Worm (Caenorhabditis elegans) whole organism, midembryonic: ENCODE data around the gene ins-11.

Experiments used
- T22C8.4 ChIP-seq: fragments of 200-800 bp; sonication (Bioruptor generic); IDR thresholded peaks from 2 replicates; pipeline ENCODE4 v1.3.6; 2022; ENCODE audit warnings: missing genetic modification characterization, missing compliant biosample characterization
- cog-1 ChIP-seq: sonication (generic microtip); optimal IDR thresholded peaks from 2 replicates; lab custom pipeline; 2016; ENCODE audit warnings: missing genetic modification characterization, missing compliant biosample characterization
- flt-1 ChIP-seq: fragments of 200-800 bp; sonication (Bioruptor generic); IDR thresholded peaks from 2 replicates; pipeline ENCODE4 v1.3.6; 2022; ENCODE audit warnings: missing genetic modification characterization, missing compliant biosample characterization
- klf-2 ChIP-seq: fragments of 200-800 bp; sonication (Bioruptor generic); conservative IDR thresholded peaks from 2 replicates; pipeline ENCODE4 v1.3.6; 2022; ENCODE audit warnings: missing genetic modification reagents, missing genetic modification characterization, missing compliant biosample characterization
- med-1 ChIP-seq: sonication (generic microtip); optimal IDR thresholded peaks from 2 replicates; lab custom pipeline; 2017; ENCODE audit warnings: missing genetic modification characterization, mild to moderate bottlenecking, missing compliant biosample characterization, antibody characterized with exemption, missing genetic modification reagents; ENCODE audit not compliant: insufficient read depth
- ref-1 ChIP-seq: fragments of 200-800 bp; sonication (Bioruptor generic); conservative IDR thresholded peaks from 2 replicates; pipeline ENCODE4 v1.3.6; 2022; ENCODE audit warnings: missing genetic modification reagents, missing genetic modification characterization, missing compliant biosample characterization
- tab-1 ChIP-seq: fragments of 200-800 bp; sonication (Bioruptor generic); IDR thresholded peaks from 2 replicates; pipeline ENCODE4 v1.3.6; 2022; ENCODE audit warnings: missing genetic modification characterization, missing compliant biosample characterization
- ztf-23 ChIP-seq: fragments of 200-800 bp; sonication (Bioruptor generic); IDR thresholded peaks from 2 replicates; pipeline ENCODE4 v1.3.6; 2022; ENCODE audit warnings: missing genetic modification reagents, missing genetic modification characterization, missing compliant biosample characterization
- ztf-29 ChIP-seq: fragments of 200-800 bp; sonication (Bioruptor generic); IDR thresholded peaks from 2 replicates; pipeline ENCODE4 v1.3.6; 2022; ENCODE audit warnings: missing genetic modification reagents, missing genetic modification characterization, missing compliant biosample characterization

The ins-11 gene

ce11 chrII:5596247-5596646, 39.7 kb downstream of the ins-11 start, which contains the start of gene C17G10.1:
TSS of gene C17G10.1 (plus strand) at chrII:5596547.
- TF ChIP-seq med-1 (GFP tag; lab: Kevin White, UChicago) = no peak

- no peak for TF ChIP-seq med-1 (GFP tag; lab: Kevin White, UChicago)
- no peak for TF ChIP-seq ztf-29 (GFP tag; lab: Robert Waterston, UW)
- no peak for TF ChIP-seq klf-2
- no peak for TF ChIP-seq ztf-23 (GFP tag; lab: Robert Waterston, UW)
- no peak for TF ChIP-seq flt-1 (GFP tag; lab: Robert Waterston, UW)
- no peak for TF ChIP-seq T22C8.4 (GFP tag; lab: Robert Waterston, UW)
- TF ChIP-seq tab-1 (GFP tag; lab: Robert Waterston, UW) = no peak
- TF ChIP-seq ref-1 = no peak
- TF ChIP-seq cog-1 = no peak
These were observed 43.0 kb downstream of the ins-11 start, which contains the start of gene C17G10.10 for ce11 chrII:5599326-5600044. TSS of gene C17G10.10 (minus strand) at chrII:5599376.

ce11 chrII:5603194-5603593, 46.7 kb downstream of the ins-11 start, which contains the start of gene C17G10.6:
TSS of gene C17G10.6 (minus strand) at chrII:5603294.
- TF ChIP-seq ztf-29 (GFP tag; lab: Robert Waterston, UW) (no peak), tab-1 (GFP tag; lab: Robert Waterston, UW) (no peak), flt-1 (GFP tag; lab: Robert Waterston, UW) (no peak), T22C8.4 (GFP tag; lab: Robert Waterston, UW) (no peak), ref-1 (no peak), cog-1 (no peak), med-1 (GFP tag; lab: Kevin White, UChicago) (no peak), klf-2 (no peak), ztf-23 (GFP tag; lab: Robert Waterston, UW) (no peak)

ce11 chrII:5604441-5604840, 47.9 kb downstream of the ins-11 start:
- no peak for TF ChIP-seq ztf-23 (GFP tag; lab: Robert Waterston, UW)

- TF ChIP-seq tab-1 (GFP tag; lab: Robert Waterston, UW) (no peak), med-1 (GFP tag; lab: Kevin White, UChicago) (no peak)
These were observed 49.0 kb downstream of the ins-11 start for ce11 chrII:5605538-5605945.
